Fruit fly (Drosophila melanogaster) whole organism, wandering third instar larva: Measurements from ENCODE around the gene Tsc1.
A peak's percentile ranks its signal among the peaks of the same experiment; 100 is the strongest.

Experiments
- Abd-B ChIP-seq: fragments of >200 bp; optimal IDR thresholded peaks from 2 replicates; lab custom pipeline; 2017; ENCODE audit warnings: missing biosample characterization, missing genetic modification characterization
- CG32264 ChIP-seq: fragments of 200-800 bp; sonication (Bioruptor generic); optimal IDR thresholded peaks from 2 replicates; lab custom pipeline; 2016; ENCODE audit warnings: missing biosample characterization, missing genetic modification characterization
- CG9705 ChIP-seq: fragments of 200-800 bp; sonication (Bioruptor generic); optimal IDR thresholded peaks from 2 replicates; lab custom pipeline; 2018; ENCODE audit warnings: missing biosample characterization, mild to moderate bottlenecking, missing genetic modification characterization
- CrebA ChIP-seq: fragments of 200-800 bp; sonication (Bioruptor generic); optimal IDR thresholded peaks from 2 replicates; lab custom pipeline; 2016; ENCODE audit warnings: missing biosample characterization, mild to moderate bottlenecking, missing genetic modification characterization, borderline replicate concordance
- Dfd ChIP-seq: fragments of >200 bp; optimal IDR thresholded peaks from 2 replicates; lab custom pipeline; 2017; ENCODE audit warnings: missing biosample characterization, missing genetic modification characterization
- Dif ChIP-seq: fragments of 200-275, 200-300 bp; sonication (Bioruptor generic); optimal IDR thresholded peaks from 2 replicates; lab custom pipeline; 2018; ENCODE audit warnings: missing biosample characterization, missing genetic modification characterization; ENCODE audit not compliant: partially characterized antibody
- GATAd ChIP-seq: sonication (Bioruptor generic); optimal IDR thresholded peaks from 2 replicates; lab custom pipeline; 2016; ENCODE audit warnings: missing biosample characterization, missing genetic modification characterization
- HLH106 ChIP-seq: fragments of 200-800 bp; optimal IDR thresholded peaks from 3 replicates; lab custom pipeline; 2019; ENCODE audit warnings: missing biosample characterization, mild to moderate bottlenecking, missing genetic modification characterization, moderate library complexity
- Hnf4 ChIP-seq: fragments of 200-800 bp; sonication (Bioruptor generic); optimal IDR thresholded peaks from 2 replicates; lab custom pipeline; 2016; ENCODE audit warnings: missing biosample characterization, mild to moderate bottlenecking, missing genetic modification characterization
- Hr78 ChIP-seq: fragments of >200 bp; optimal IDR thresholded peaks from 2 replicates; lab custom pipeline; 2017; ENCODE audit warnings: missing biosample characterization, missing genetic modification characterization
- Hr83 ChIP-seq: fragments of 200-300 bp; sonication (Bioruptor generic); optimal IDR thresholded peaks from 2 replicates; lab custom pipeline; 2016; ENCODE audit warnings: missing biosample characterization, mild to moderate bottlenecking, missing genetic modification characterization, moderate library complexity; ENCODE audit not compliant: poor library complexity, severe bottlenecking
- Jra ChIP-seq: sonication (Bioruptor generic); optimal IDR thresholded peaks from 2 replicates; lab custom pipeline; 2016; ENCODE audit warnings: missing biosample characterization, missing genetic modification characterization
- Mio ChIP-seq: sonication (Bioruptor generic); optimal IDR thresholded peaks from 2 replicates; lab custom pipeline; 2016; ENCODE audit warnings: missing biosample characterization, missing genetic modification characterization
- Myc ChIP-seq: fragments of >200 bp; optimal IDR thresholded peaks from 2 replicates; lab custom pipeline; 2017
- N ChIP-seq: fragments of >200 bp; optimal IDR thresholded peaks from 2 replicates; lab custom pipeline; 2018; ENCODE audit warnings: missing biosample characterization, missing external identifiers, missing genetic modification characterization
- OdsH ChIP-seq: fragments of 200-800 bp; sonication (Bioruptor generic); optimal IDR thresholded peaks from 2 replicates; lab custom pipeline; 2016; ENCODE audit warnings: missing biosample characterization, mild to moderate bottlenecking, missing genetic modification characterization
- Rel ChIP-seq, 2 experiments: fragments of 200-800 bp; sonication (Bioruptor generic) in 1 of 2; optimal IDR thresholded peaks; 2 replicates in 1 of 2; 3 replicates in 1 of 2; lab custom pipeline; 2016 to 2019; ENCODE audit warnings: mild to moderate bottlenecking in 2 of 2, missing biosample characterization in 2 of 2, missing genetic modification characterization in 2 of 2, moderate library complexity in 1 of 2
- Sp1 ChIP-seq: fragments of 200-800 bp; sonication (Bioruptor generic); optimal IDR thresholded peaks from 3 replicates; lab custom pipeline; 2019; ENCODE audit warnings: missing biosample characterization, mild to moderate bottlenecking, missing genetic modification characterization, moderate library complexity
- Vsx2 ChIP-seq: fragments of 200-300, 225-300 bp; sonication (Bioruptor generic); optimal IDR thresholded peaks from 2 replicates; lab custom pipeline; 2018; ENCODE audit warnings: missing biosample characterization, missing genetic modification characterization; ENCODE audit not compliant: partially characterized antibody
- br ChIP-seq: fragments of 200-800 bp; sonication (Bioruptor generic); optimal IDR thresholded peaks from 2 replicates; lab custom pipeline; 2016; ENCODE audit warnings: missing biosample characterization, missing genetic modification characterization
- brk ChIP-seq: fragments of 200-800 bp; sonication (Bioruptor generic); optimal IDR thresholded peaks from 2 replicates; lab custom pipeline; 2016; ENCODE audit warnings: missing biosample characterization, mild to moderate bottlenecking, missing genetic modification characterization
- dl ChIP-seq, 2 experiments: fragments of 175-275, 200-275 bp in 1 of 2; fragments of 200-275 bp in 1 of 2; sonication (Bioruptor generic); optimal IDR thresholded peaks; lab custom pipeline; 2018; ENCODE audit warnings: mild to moderate bottlenecking in 2 of 2, missing biosample characterization in 2 of 2, missing genetic modification characterization in 2 of 2, moderate library complexity in 2 of 2; ENCODE audit not compliant: partially characterized antibody in 2 of 2, insufficient read depth in 1 of 2
- dmrt93B ChIP-seq: fragments of 200-800 bp; sonication (Bioruptor generic); optimal IDR thresholded peaks from 2 replicates; lab custom pipeline; 2018; ENCODE audit warnings: missing biosample characterization, mild to moderate bottlenecking, missing genetic modification characterization
- dsf ChIP-seq: sonication (Bioruptor generic); optimal IDR thresholded peaks from 2 replicates; lab custom pipeline; 2016; ENCODE audit warnings: missing biosample characterization, missing genetic modification characterization, borderline replicate concordance
- ey ChIP-seq: fragments of 200-800 bp; sonication (Bioruptor generic); optimal IDR thresholded peaks from 2 replicates; lab custom pipeline; 2016; ENCODE audit warnings: missing biosample characterization, missing genetic modification characterization
- foxo ChIP-seq, 2 experiments: fragments of 200-800 bp; sonication (Bioruptor generic); optimal IDR thresholded peaks; 2 replicates in 1 of 2; 3 replicates in 1 of 2; lab custom pipeline; 2016 to 2017; ENCODE audit warnings: missing biosample characterization in 2 of 2, missing genetic modification characterization in 2 of 2
- fru ChIP-seq: fragments of 200-800 bp; sonication (Bioruptor generic); optimal IDR thresholded peaks from 3 replicates; lab custom pipeline; 2016; ENCODE audit warnings: missing biosample characterization, mild to moderate bottlenecking, missing genetic modification characterization
- h ChIP-seq: fragments of 200-800 bp; sonication (Bioruptor generic); optimal IDR thresholded peaks from 3 replicates; lab custom pipeline; 2016; ENCODE audit warnings: missing biosample characterization, mild to moderate bottlenecking, missing genetic modification characterization
- jim ChIP-seq: fragments of 175-275, 200-325 bp; sonication (Bioruptor generic); optimal IDR thresholded peaks from 2 replicates; lab custom pipeline; 2016; ENCODE audit warnings: missing biosample characterization, mild to moderate bottlenecking, missing genetic modification characterization
- lola ChIP-seq: fragments of >200 bp; optimal IDR thresholded peaks from 2 replicates; lab custom pipeline; 2017; ENCODE audit warnings: missing biosample characterization, missing genetic modification characterization
- pan ChIP-seq: fragments of >200 bp; optimal IDR thresholded peaks from 2 replicates; lab custom pipeline; 2017
- psq ChIP-seq: fragments of 200-800 bp; sonication (Bioruptor generic); optimal IDR thresholded peaks from 3 replicates; lab custom pipeline; 2017; ENCODE audit warnings: missing biosample characterization, mild to moderate bottlenecking, missing genetic modification characterization, moderate library complexity
- rgr ChIP-seq: fragments of 200-800 bp; sonication (Bioruptor generic); optimal IDR thresholded peaks from 3 replicates; lab custom pipeline; 2016; ENCODE audit warnings: missing biosample characterization, mild to moderate bottlenecking, missing genetic modification characterization
- sage ChIP-seq: fragments of 200-800 bp; sonication (Bioruptor generic); optimal IDR thresholded peaks from 2 replicates; lab custom pipeline; 2016; ENCODE audit warnings: missing biosample characterization, mild to moderate bottlenecking, missing genetic modification characterization
- sv ChIP-seq: fragments of 200-800 bp; sonication (Bioruptor generic); optimal IDR thresholded peaks from 3 replicates; lab custom pipeline; 2016; ENCODE audit warnings: missing biosample characterization, missing genetic modification characterization
- tai ChIP-seq: sonication (Bioruptor generic); optimal IDR thresholded peaks from 2 replicates; lab custom pipeline; 2016; ENCODE audit warnings: missing biosample characterization, missing genetic modification characterization
- usp ChIP-seq: fragments of >200 bp; optimal IDR thresholded peaks from 2 replicates; lab custom pipeline; 2017; ENCODE audit warnings: missing biosample characterization, missing genetic modification characterization
- woc ChIP-seq: sonication (Bioruptor generic); optimal IDR thresholded peaks from 2 replicates; lab custom pipeline; 2016; ENCODE audit warnings: missing biosample characterization, mild to moderate bottlenecking, missing genetic modification characterization

Gene Tsc1

DNA sequence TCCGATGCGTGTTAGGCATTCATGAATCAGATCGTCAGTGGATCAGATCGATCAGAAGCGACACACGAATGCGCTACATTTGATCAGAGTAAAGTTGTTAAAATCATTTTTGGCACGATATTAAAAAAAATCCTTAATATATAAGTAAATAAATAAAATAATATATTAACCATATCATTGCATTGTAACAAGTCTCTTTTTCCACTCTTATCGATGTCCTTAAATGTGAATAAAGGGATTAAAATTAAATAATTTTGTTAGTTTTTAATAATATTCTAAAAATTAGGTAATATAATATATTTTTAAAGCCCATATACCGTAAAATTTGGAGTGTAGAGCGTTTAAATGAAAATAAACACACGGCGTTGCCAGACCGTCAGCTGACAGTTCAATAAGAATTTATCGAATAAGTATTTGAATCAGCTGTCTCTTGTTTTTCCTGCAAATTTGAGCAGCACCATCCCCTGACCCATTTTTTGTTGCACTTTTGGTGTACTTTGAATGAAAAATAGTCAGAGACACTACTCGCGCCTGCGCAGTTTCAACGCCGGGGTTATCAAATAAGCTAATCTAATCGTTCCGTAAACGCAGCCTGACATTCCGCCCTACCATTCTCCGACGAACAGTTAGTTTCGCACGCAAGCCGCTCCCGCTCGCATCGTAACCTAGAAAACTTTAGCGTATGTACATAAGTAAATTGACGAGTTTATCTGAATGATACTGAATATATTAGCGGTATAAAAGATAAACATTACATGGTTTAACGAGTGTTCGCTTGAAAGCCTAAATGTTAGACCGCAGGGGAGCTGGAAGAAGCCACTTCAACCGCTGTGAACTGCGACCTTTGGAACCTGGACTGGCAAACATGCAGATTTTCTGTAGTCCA, 22.1 kb downstream of the Tsc1 start, which contains the start of the genes p38a and CG6178 (continued):
- TF ChIP-seq CG32264 (GFP tag; lab: Kevin White, UChicago), result peak; percentile 20
- peak; percentile 97 for TF ChIP-seq psq (GFP tag; lab: Kevin White, UChicago)
- TF ChIP-seq h (GFP tag; lab: Kevin White, UChicago), result peak; percentile 86
- peak; percentile 95 for TF ChIP-seq rgr (GFP tag; lab: Kevin White, UChicago)
- TF ChIP-seq N, result no peak
- peak; percentile 99 for TF ChIP-seq Sp1 (GFP tag; lab: Kevin White, UChicago)
- TF ChIP-seq OdsH (GFP tag; lab: Kevin White, UChicago), result peak; percentile 94

DNA sequence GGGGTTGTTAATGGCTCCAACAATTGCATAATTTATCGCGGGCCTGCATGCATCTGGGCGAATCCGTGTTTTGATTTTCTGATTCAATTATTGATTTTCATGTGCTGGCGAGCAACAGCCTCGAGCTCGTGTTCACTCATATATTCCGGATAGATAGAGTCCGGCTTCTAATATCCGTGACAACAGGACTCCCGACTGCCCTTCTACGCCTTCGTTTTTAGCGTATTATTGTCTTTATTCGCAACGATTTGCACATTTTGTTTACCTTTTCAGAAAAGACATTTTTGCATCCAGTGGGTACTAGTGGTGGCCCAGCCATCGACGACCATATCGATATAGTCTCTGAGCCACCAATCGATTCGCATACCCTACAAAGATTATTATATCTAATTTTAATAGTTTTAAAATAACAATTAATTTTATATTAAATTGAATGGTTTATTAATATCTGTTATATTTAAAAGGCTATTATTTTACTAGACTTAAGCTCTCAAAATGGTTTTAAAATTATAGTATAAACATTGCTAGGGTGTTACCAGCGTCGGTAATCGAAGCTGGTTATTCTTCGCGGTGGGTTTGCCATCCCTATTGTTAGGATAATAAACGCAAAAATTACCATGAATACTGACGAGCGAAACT, 31.2 kb downstream of the Tsc1 start, which contains the start of the genes Myo95E and TBC1d7:
Myo95E (minus strand) TSS at position 326 of the 639 bp plus-strand sequence.
TBC1d7 (plus strand) TSS at position 555 of the 639 bp plus-strand sequence.
- TF ChIP-seq woc (GFP tag; lab: Kevin White, UChicago) (peak; percentile 74), jim (GFP tag; lab: Kevin White, UChicago) (no peak), sage (GFP tag; lab: Kevin White, UChicago) (no peak), psq (GFP tag; lab: Kevin White, UChicago) (peak; percentile 82), OdsH (GFP tag; lab: Kevin White, UChicago) (peak; percentile 83), foxo (GFP tag; optimal IDR thresholded peaks at IDR 0.05; lab: Kevin White, UChicago) (peak in 1 of 2 experiments; percentile 90), rgr (GFP tag; lab: Kevin White, UChicago) (peak; percentile 89), HLH106 (peak; percentile 96), usp (GFP tag; lab: Kevin White, UChicago) (no peak), Mio (GFP tag; lab: Kevin White, UChicago) (no peak), pan (lab: Kevin White, UChicago) (no peak), Dfd (GFP tag; lab: Kevin White, UChicago) (no peak), GATAd (no peak), brk (GFP tag; lab: Kevin White, UChicago) (no peak), dsf (GFP tag; lab: Kevin White, UChicago) (peak; percentile 39), fru (GFP tag; lab: Kevin White, UChicago) (no peak), br (GFP tag; lab: Kevin White, UChicago) (no peak), Abd-B (GFP tag; lab: Kevin White, UChicago) (no peak), Sp1 (GFP tag; lab: Kevin White, UChicago) (peak; percentile 90), dmrt93B (peak; percentile 91), CrebA (GFP tag; lab: Kevin White, UChicago) (no peak), tai (no peak), Jra (GFP tag; lab: Kevin White, UChicago) (peak; percentile 47), dl (GFP tag; optimal IDR thresholded peaks at IDR 0.05; lab: Kevin White, UChicago; ENCODE audit: insufficient read depth in 1 of 2, partially characterized antibody in 2 of 2) (no peak), ey (peak; percentile 58), CG9705 (GFP tag; lab: Kevin White, UChicago) (peak; percentile 85), CG32264 (GFP tag; lab: Kevin White, UChicago) (peak; percentile 46), N (no peak), Hnf4 (peak; percentile 80), Hr83 (GFP tag; lab: Kevin White, UChicago) (no peak), Myc (lab: Kevin White, UChicago) (no peak), lola (no peak), Hr78 (no peak), Rel (GFP tag; optimal IDR thresholded peaks at IDR 0.05; lab: Kevin White, UChicago) (no peak), Rel (tag; optimal IDR thresholded peaks at IDR 0.05; lab: Kevin White, UChicago) (peak; percentile 71), Dif (GFP tag; lab: Kevin White, UChicago) (no peak), sv (GFP tag; lab: Kevin White, UChicago) (peak; percentile 48), h (GFP tag; lab: Kevin White, UChicago) (no peak), Vsx2 (GFP tag; lab: Kevin White, UChicago) (no peak)
